Fruit fly (Drosophila melanogaster) whole organism: ENCODE measurements around the gene Papss.

Experiments
- CG8478 ChIP-seq: fragments of >200 bp; optimal IDR thresholded peaks from 2 replicates; lab custom pipeline; 2018; ENCODE audit warnings: inconsistent platforms
- Dll ChIP-seq: fragments of >200 bp; optimal IDR thresholded peaks from 2 replicates; lab custom pipeline; 2017
- EcR ChIP-seq, 2 experiments: fragments of >200 bp; optimal IDR thresholded peaks; 2 replicates each; lab custom pipeline; 2017; ENCODE audit warnings: missing biosample characterization in 2 of 2, missing genetic modification characterization in 2 of 2, missing genetic modification reagents in 2 of 2
- pan ChIP-seq: fragments of >200 bp; optimal IDR thresholded peaks from 2 replicates; lab custom pipeline; 2017
- psq ChIP-seq: fragments of >200 bp; optimal IDR thresholded peaks from 2 replicates; lab custom pipeline; 2017
- usp ChIP-seq: fragments of >200 bp; optimal IDR thresholded peaks from 2 replicates; lab custom pipeline; 2017; ENCODE audit warnings: missing biosample characterization, missing genetic modification characterization, mixed read lengths

Papss gene

dm6 chr3L:19817807-19818531, 27.1 kb upstream of the Papss start, which contains the start of the genes Fibp and Deaf1:
Fibp (minus strand) TSS chr3L:19817967.
Deaf1 (plus strand) TSS chr3L:19818174.
- TF ChIP-seq psq (lab: Kevin White, UChicago) (no peak), usp (GFP tag; lab: Kevin White, UChicago) (no peak), pan (lab: Kevin White, UChicago) (no peak), CG8478 (lab: Kevin White, UChicago) (no peak), Dll (lab: Kevin White, UChicago) (no peak), EcR (GFP tag; optimal IDR thresholded peaks at IDR 0.05; lab: Kevin White, UChicago) (no peak)

dm6 chr3L:19818701-19819100, 26.4 kb upstream of the Papss start:
- TF ChIP-seq Dll (lab: Kevin White, UChicago) = no peak
- no peak for TF ChIP-seq usp (GFP tag; lab: Kevin White, UChicago)
- no peak for TF ChIP-seq psq (lab: Kevin White, UChicago)
- no peak for TF ChIP-seq EcR (GFP tag; optimal IDR thresholded peaks at IDR 0.05; lab: Kevin White, UChicago)
- TF ChIP-seq CG8478 (lab: Kevin White, UChicago) = no peak
- TF ChIP-seq pan (lab: Kevin White, UChicago) = no peak

DNA sequence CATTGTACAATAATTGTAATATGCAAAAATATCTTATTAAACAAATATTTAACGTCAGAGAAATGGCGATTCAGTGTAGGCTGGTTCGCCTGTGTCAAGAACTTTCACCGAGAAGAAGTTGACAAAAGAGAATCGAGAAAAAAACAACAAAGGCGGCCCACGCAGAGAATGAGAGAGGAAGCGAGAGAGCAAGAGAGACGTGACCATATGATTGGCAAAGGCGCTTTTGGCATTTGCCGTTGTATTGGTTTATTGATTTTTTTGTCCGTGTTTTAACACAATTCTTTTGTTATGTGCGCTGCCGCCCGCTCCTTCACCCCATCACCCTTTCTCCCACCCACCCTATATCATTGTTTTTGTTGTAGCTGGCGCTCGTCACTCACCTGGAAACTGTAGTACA, 11.9 kb upstream of the Papss start:
- TF ChIP-seq Dll (lab: Kevin White, UChicago) = no peak
- no peak for TF ChIP-seq EcR (GFP tag; optimal IDR thresholded peaks at IDR 0.05; lab: Kevin White, UChicago)
- TF ChIP-seq psq (lab: Kevin White, UChicago) = no peak
- no peak for TF ChIP-seq usp (GFP tag; lab: Kevin White, UChicago)
- TF ChIP-seq pan (lab: Kevin White, UChicago) = no peak
- no peak for TF ChIP-seq CG8478 (lab: Kevin White, UChicago)

DNA sequence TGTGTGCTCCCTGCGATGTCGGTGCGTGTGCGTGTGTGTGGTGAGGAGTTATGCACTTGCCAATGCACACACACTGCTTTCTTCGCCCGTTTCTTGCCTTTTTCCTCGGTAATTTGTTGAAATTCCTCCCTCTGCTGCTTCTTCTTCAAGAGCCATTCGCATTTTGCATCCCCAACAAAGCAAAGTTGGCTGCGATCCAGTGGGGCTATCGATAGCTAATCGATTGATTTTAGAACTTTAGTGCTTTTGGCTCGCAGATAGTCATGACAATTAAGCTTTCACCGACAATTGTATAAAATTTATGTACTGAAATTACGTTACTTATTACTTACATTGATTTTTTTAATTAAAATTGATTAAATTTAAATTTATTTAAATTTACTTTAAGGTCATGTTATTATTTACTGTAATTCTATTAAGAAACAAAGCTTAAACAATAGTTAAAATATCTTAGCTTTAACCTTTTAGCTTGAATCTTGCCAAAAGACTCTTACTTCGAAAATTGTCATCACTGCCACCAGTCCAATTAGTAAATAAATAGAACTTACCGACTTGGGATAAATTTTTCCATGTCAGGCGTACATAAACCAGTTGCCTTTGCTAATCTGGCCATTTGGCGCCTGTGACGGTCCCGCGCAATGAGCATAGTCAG, 10.8 kb upstream of the Papss start, which contains the start of the genes trc and CG32221:
Gene trc, minus strand, starts transcription at position 162 of the 652 bp plus-strand sequence.
Gene CG32221, plus strand, starts transcription at position 528 of the 652 bp plus-strand sequence.
- TF ChIP-seq usp (GFP tag; lab: Kevin White, UChicago) (no peak), EcR (GFP tag; optimal IDR thresholded peaks at IDR 0.05; lab: Kevin White, UChicago) (no peak), Dll (lab: Kevin White, UChicago) (no peak), CG8478 (lab: Kevin White, UChicago) (no peak), pan (lab: Kevin White, UChicago) (no peak), psq (lab: Kevin White, UChicago) (no peak)

DNA sequence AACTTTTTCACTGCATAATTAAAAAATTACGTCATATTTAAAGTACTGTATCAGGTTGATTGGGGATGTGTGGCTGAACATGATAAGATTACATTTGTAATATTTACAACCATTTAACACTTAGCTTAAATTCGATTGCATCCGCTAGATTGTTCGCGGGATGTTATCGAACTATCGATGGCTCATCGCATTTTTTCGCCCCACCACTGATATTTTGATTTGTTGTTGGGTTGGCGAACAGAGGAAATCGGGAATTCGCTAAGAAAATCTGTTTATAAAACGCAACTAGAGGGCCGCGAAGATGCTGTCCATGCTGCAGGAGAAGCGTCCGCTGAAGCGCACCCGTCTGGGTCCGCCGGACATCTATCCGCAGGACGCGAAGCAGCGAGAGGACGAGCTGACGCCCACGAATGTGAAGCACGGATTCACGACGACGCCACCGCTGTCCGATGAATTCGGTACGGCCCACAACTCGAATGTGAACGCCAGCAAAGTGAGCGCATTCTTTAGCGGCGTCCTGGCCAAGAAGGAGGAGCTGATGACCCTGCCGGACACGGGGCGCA, 8.6 kb upstream of the Papss start, which contains the start of gene kto:
Gene kto, plus strand, starts transcription at position 240 of the 563 bp plus-strand sequence.
- no peak for TF ChIP-seq Dll (lab: Kevin White, UChicago)
- no peak for TF ChIP-seq psq (lab: Kevin White, UChicago)
- no peak for TF ChIP-seq usp (GFP tag; lab: Kevin White, UChicago)
- TF ChIP-seq pan (lab: Kevin White, UChicago) = no peak
- no peak for TF ChIP-seq EcR (GFP tag; optimal IDR thresholded peaks at IDR 0.05; lab: Kevin White, UChicago)
- no peak for TF ChIP-seq CG8478 (lab: Kevin White, UChicago)

- no peak for TF ChIP-seq CG8478 (lab: Kevin White, UChicago)
- no peak for TF ChIP-seq usp (GFP tag; lab: Kevin White, UChicago)
- no peak for TF ChIP-seq Dll (lab: Kevin White, UChicago)
- no peak for TF ChIP-seq pan (lab: Kevin White, UChicago)
Observed at dm6 chr3L:19844507-19844906, 586 bp upstream of the Papss start.

DNA sequence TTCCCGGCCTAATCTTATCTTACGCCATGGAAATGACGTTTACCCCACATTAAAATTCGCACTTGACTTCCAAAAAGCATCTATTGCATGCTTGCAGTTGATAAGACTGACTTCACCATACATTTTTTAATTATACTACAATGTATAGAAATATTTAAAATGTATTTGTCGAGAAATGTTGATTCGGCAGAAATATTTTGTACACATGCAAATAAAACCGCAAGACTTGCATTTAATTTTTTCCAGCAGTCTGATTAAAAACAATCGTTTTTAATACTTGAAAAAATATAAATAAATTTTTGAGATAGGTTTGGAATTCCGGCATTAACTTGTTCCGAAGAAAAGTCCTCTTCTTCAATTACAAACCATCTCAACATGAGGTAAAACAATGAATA, 811 bp downstream of the Papss start:
- no peak for TF ChIP-seq CG8478 (lab: Kevin White, UChicago)
- no peak for TF ChIP-seq psq (lab: Kevin White, UChicago)
- no peak for TF ChIP-seq usp (GFP tag; lab: Kevin White, UChicago)
- TF ChIP-seq EcR (GFP tag; optimal IDR thresholded peaks at IDR 0.05; lab: Kevin White, UChicago) = no peak
- no peak for TF ChIP-seq pan (lab: Kevin White, UChicago)
- TF ChIP-seq Dll (lab: Kevin White, UChicago) = no peak

dm6 chr3L:19846960-19847359, 1.9 kb downstream of the Papss start:
- TF ChIP-seq pan (lab: Kevin White, UChicago) (no peak), usp (GFP tag; lab: Kevin White, UChicago) (no peak), Dll (lab: Kevin White, UChicago) (no peak), psq (lab: Kevin White, UChicago) (no peak), EcR (GFP tag; optimal IDR thresholded peaks at IDR 0.05; lab: Kevin White, UChicago) (no peak), CG8478 (lab: Kevin White, UChicago) (no peak)

- TF ChIP-seq pan (lab: Kevin White, UChicago) (no peak), CG8478 (lab: Kevin White, UChicago) (no peak), psq (lab: Kevin White, UChicago) (no peak), Dll (lab: Kevin White, UChicago) (no peak), EcR (GFP tag; optimal IDR thresholded peaks at IDR 0.05; lab: Kevin White, UChicago) (no peak), usp (GFP tag; lab: Kevin White, UChicago) (no peak)
Observed at dm6 chr3L:19848080-19848479, 3.0 kb downstream of the Papss start.

dm6 chr3L:19857923-19858490, 12.9 kb downstream of the Papss start:
- no peak for TF ChIP-seq Dll (lab: Kevin White, UChicago)
- no peak for TF ChIP-seq pan (lab: Kevin White, UChicago)
- no peak for TF ChIP-seq CG8478 (lab: Kevin White, UChicago)
- no peak for TF ChIP-seq psq (lab: Kevin White, UChicago)
